Fruit fly (Drosophila melanogaster) whole organism, embryonic: ENCODE results near the gene Polr3E.

Experiments used
- Atf-2 ChIP-seq: fragments of 200-800 bp; sonication (Bioruptor generic); optimal IDR thresholded peaks from 2 replicates; lab custom pipeline; 2016; ENCODE audit warnings: missing biosample characterization, missing genetic modification characterization
- CG10209 ChIP-seq: fragments of 200-800 bp; sonication (Bioruptor generic); optimal IDR thresholded peaks from 3 replicates; lab custom pipeline; 2017; ENCODE audit warnings: missing biosample characterization, mild to moderate bottlenecking, missing genetic modification characterization, missing genetic modification reagents
- CG10274 ChIP-seq: fragments of 200-800 bp; sonication (Bioruptor generic); optimal IDR thresholded peaks from 3 replicates; lab custom pipeline; 2017; ENCODE audit warnings: missing biosample characterization, mild to moderate bottlenecking, missing genetic modification characterization
- CG11695 ChIP-seq: fragments of 200-800 bp; sonication (Bioruptor generic); IDR thresholded peaks from 3 replicates; pipeline ENCODE4 v1.3.6; 2022; ENCODE audit warnings: missing biosample characterization, missing genetic modification characterization
- CG12769 ChIP-seq: fragments of 200-800 bp; sonication (Bioruptor generic); optimal IDR thresholded peaks from 2 replicates; lab custom pipeline; 2019; ENCODE audit warnings: missing biosample characterization, mild to moderate bottlenecking, missing genetic modification characterization, moderate library complexity
- CG14667 ChIP-seq: fragments of 200-800 bp; sonication (Bioruptor generic); IDR thresholded peaks from 2 replicates; pipeline ENCODE4 v1.3.6; 2022; ENCODE audit warnings: missing biosample characterization, missing genetic modification characterization
- CG1529 ChIP-seq: fragments of 200-800 bp; sonication (Bioruptor generic); optimal IDR thresholded peaks from 3 replicates; lab custom pipeline; 2018; ENCODE audit warnings: missing biosample characterization, missing genetic modification characterization
- CG15514 ChIP-seq: fragments of 200-800 bp; sonication (Bioruptor generic); optimal IDR thresholded peaks from 3 replicates; lab custom pipeline; 2017; ENCODE audit warnings: missing biosample characterization, missing genetic modification characterization, mild to moderate bottlenecking, moderate library complexity, missing genetic modification reagents
- CG17186 ChIP-seq: fragments of 200-800 bp; sonication (Bioruptor generic); optimal IDR thresholded peaks from 3 replicates; lab custom pipeline; 2017; ENCODE audit warnings: missing biosample characterization, missing genetic modification reagents, missing genetic modification characterization
- CG17385 ChIP-seq: fragments of 200-800 bp; sonication (Bioruptor generic); optimal IDR thresholded peaks from 3 replicates; lab custom pipeline; 2018; ENCODE audit warnings: missing biosample characterization, mild to moderate bottlenecking, missing genetic modification characterization
- CG18764 ChIP-seq: fragments of 200-800 bp; sonication (Bioruptor generic); optimal IDR thresholded peaks from 3 replicates; lab custom pipeline; 2016; ENCODE audit warnings: missing biosample characterization, missing genetic modification characterization
- CG2875 ChIP-seq: fragments of 200-800 bp; sonication (Bioruptor generic); optimal IDR thresholded peaks from 2 replicates; lab custom pipeline; 2017; ENCODE audit warnings: missing biosample characterization, mild to moderate bottlenecking, missing genetic modification characterization, missing genetic modification reagents
- CG34422 ChIP-seq: fragments of 200-800 bp; sonication (Bioruptor generic); IDR thresholded peaks from 3 replicates; pipeline ENCODE4 v1.3.6; 2022; ENCODE audit warnings: missing biosample characterization, missing genetic modification characterization
- CG4707 ChIP-seq: fragments of 200-800 bp; sonication (Bioruptor generic); optimal IDR thresholded peaks from 2 replicates; lab custom pipeline; 2018; ENCODE audit warnings: missing biosample characterization, mild to moderate bottlenecking, missing genetic modification characterization, moderate library complexity
- CG4854 ChIP-seq: fragments of 200-800 bp; sonication (Bioruptor generic); optimal IDR thresholded peaks from 2 replicates; lab custom pipeline; 2016; ENCODE audit warnings: missing biosample characterization, missing genetic modification characterization, inconsistent platforms
- CG5245 ChIP-seq: fragments of 200-800 bp; sonication (Bioruptor generic); optimal IDR thresholded peaks from 3 replicates; lab custom pipeline; 2016; ENCODE audit warnings: missing biosample characterization, missing genetic modification characterization
- CG8281 ChIP-seq: fragments of 200-800 bp; sonication (Bioruptor generic); optimal IDR thresholded peaks from 2 replicates; lab custom pipeline; 2018; ENCODE audit warnings: missing biosample characterization, mild to moderate bottlenecking, missing genetic modification characterization, moderate library complexity
- CG8765 ChIP-seq: fragments of 200-800 bp; sonication (Bioruptor generic); IDR thresholded peaks from 2 replicates; pipeline ENCODE4 v1.3.6; 2022; ENCODE audit warnings: missing biosample characterization, missing genetic modification characterization
- CG9609 ChIP-seq: fragments of 200-800 bp; sonication (Bioruptor generic); optimal IDR thresholded peaks from 3 replicates; lab custom pipeline; 2016; ENCODE audit warnings: missing biosample characterization, missing genetic modification characterization
- Camta ChIP-seq: fragments of 200-800 bp; sonication (Bioruptor generic); optimal IDR thresholded peaks from 2 replicates; lab custom pipeline; 2016; ENCODE audit warnings: missing biosample characterization, missing genetic modification characterization
- D ChIP-seq, 2 experiments: fragments of 200-800 bp in 1 of 2; fragments of >200 bp in 1 of 2; sonication (Bioruptor generic) in 1 of 2; optimal IDR thresholded peaks; 2 replicates in 1 of 2; 3 replicates in 1 of 2; lab custom pipeline; 2017; ENCODE audit warnings: mild to moderate bottlenecking in 1 of 2, missing biosample characterization in 1 of 2, missing genetic modification characterization in 1 of 2, missing genetic modification reagents in 1 of 2
- D19A ChIP-seq: fragments of 200-800 bp; optimal IDR thresholded peaks from 3 replicates; lab custom pipeline; 2019; ENCODE audit warnings: missing biosample characterization, mild to moderate bottlenecking, missing genetic modification characterization, moderate library complexity
- Eip74EF ChIP-seq, 2 experiments: fragments of 200-800 bp in 1 of 2; fragments of >200 bp in 1 of 2; sonication (Bioruptor generic) in 1 of 2; optimal IDR thresholded peaks; 2 replicates each; lab custom pipeline; 2017 to 2019; ENCODE audit warnings: missing biosample characterization in 2 of 2, missing genetic modification characterization in 2 of 2, mild to moderate bottlenecking in 1 of 2, moderate library complexity in 1 of 2
- H15 ChIP-seq: fragments of 200-800 bp; sonication (Bioruptor generic); IDR thresholded peaks from 3 replicates; pipeline ENCODE4 v1.3.6; 2022; ENCODE audit warnings: missing biosample characterization, missing genetic modification characterization
- Hmr ChIP-seq: fragments of 200-800 bp; sonication (Bioruptor generic); optimal IDR thresholded peaks from 3 replicates; lab custom pipeline; 2017; ENCODE audit warnings: mild to moderate bottlenecking, missing biosample characterization, missing genetic modification reagents, missing genetic modification characterization
- Hr78 ChIP-seq, 2 experiments: fragments of 200-800 bp in 1 of 2; fragments of >200 bp in 1 of 2; sonication (Bioruptor generic) in 1 of 2; optimal IDR thresholded peaks; 2 replicates each; lab custom pipeline; 2017 to 2019; ENCODE audit warnings: missing biosample characterization in 2 of 2, missing genetic modification characterization in 2 of 2, mild to moderate bottlenecking in 1 of 2, moderate library complexity in 1 of 2
- Ptx1 ChIP-seq: fragments of 200-800 bp; sonication (Bioruptor generic); IDR thresholded peaks from 2 replicates; pipeline ENCODE4 v1.3.6; 2022; ENCODE audit warnings: missing biosample characterization, missing genetic modification characterization
- Sox100B ChIP-seq: fragments of 200-800 bp; sonication (Bioruptor generic); optimal IDR thresholded peaks from 3 replicates; lab custom pipeline; 2018; ENCODE audit warnings: missing biosample characterization, mild to moderate bottlenecking, missing genetic modification characterization
- Sox102F ChIP-seq: fragments of 200-800 bp; sonication (Bioruptor generic); optimal IDR thresholded peaks from 2 replicates; lab custom pipeline; 2018; ENCODE audit warnings: missing biosample characterization, mild to moderate bottlenecking, missing genetic modification characterization, moderate library complexity
- ap ChIP-seq: fragments of 200-800 bp; sonication (Bioruptor generic); IDR thresholded peaks from 2 replicates; pipeline ENCODE4 v1.3.6; 2022; ENCODE audit warnings: missing biosample characterization, missing genetic modification characterization
- bbx ChIP-seq: fragments of 200-800 bp; sonication (Bioruptor generic); IDR thresholded peaks from 2 replicates; pipeline ENCODE4 v1.3.6; 2022; ENCODE audit warnings: missing biosample characterization, missing genetic modification characterization; ENCODE audit not compliant: partially characterized antibody
- chm ChIP-seq: fragments of 200-800 bp; sonication (Bioruptor generic); IDR thresholded peaks from 2 replicates; pipeline ENCODE4 v1.3.6; 2022; ENCODE audit warnings: missing biosample characterization, missing genetic modification characterization
- chn ChIP-seq: fragments of 200-800 bp; sonication (Bioruptor generic); optimal IDR thresholded peaks from 2 replicates; lab custom pipeline; 2016; ENCODE audit warnings: missing biosample characterization, missing genetic modification characterization
- disco-r ChIP-seq: fragments of 200-800 bp; sonication (Bioruptor generic); optimal IDR thresholded peaks from 2 replicates; lab custom pipeline; 2016; ENCODE audit warnings: missing biosample characterization, missing genetic modification characterization
- eyg ChIP-seq: fragments of 200-800 bp; sonication (Bioruptor generic); optimal IDR thresholded peaks from 3 replicates; lab custom pipeline; 2016; ENCODE audit warnings: missing biosample characterization, missing genetic modification characterization
- gce ChIP-seq: fragments of 200-800 bp; sonication (Bioruptor generic); IDR thresholded peaks from 3 replicates; pipeline ENCODE4 v1.3.6; 2022; ENCODE audit warnings: missing biosample characterization, missing genetic modification characterization
- gsb ChIP-seq: fragments of 200-800 bp; sonication (Bioruptor generic); IDR thresholded peaks from 2 replicates; pipeline ENCODE4 v1.3.6; 2022; ENCODE audit warnings: missing biosample characterization, missing genetic modification characterization
- ham ChIP-seq: fragments of 200-800 bp; sonication (Bioruptor generic); IDR thresholded peaks from 2 replicates; pipeline ENCODE4 v1.3.6; 2022; ENCODE audit warnings: missing biosample characterization, missing genetic modification characterization
- hkb ChIP-seq, 2 experiments: fragments of 200-800 bp in 1 of 2; fragments of >200 bp in 1 of 2; sonication (Bioruptor generic) in 1 of 2; IDR thresholded peaks in 1 of 2; optimal IDR thresholded peaks in 1 of 2; 2 replicates each; pipeline versions ENCODE4 v1.3.6 to Lab custom; 2017 to 2022; ENCODE audit warnings: missing biosample characterization in 1 of 2, missing genetic modification characterization in 1 of 2
- mam ChIP-seq: fragments of 200-800 bp; sonication (Bioruptor generic); optimal IDR thresholded peaks from 3 replicates; lab custom pipeline; 2016; ENCODE audit warnings: missing biosample characterization, missing genetic modification characterization
- nmo ChIP-seq: fragments of 200-800 bp; sonication (Bioruptor generic); optimal IDR thresholded peaks from 2 replicates; lab custom pipeline; 2018; ENCODE audit warnings: missing biosample characterization, mild to moderate bottlenecking, missing genetic modification characterization, moderate library complexity
- org-1 ChIP-seq: fragments of 200-800 bp; sonication (Bioruptor generic); optimal IDR thresholded peaks from 2 replicates; lab custom pipeline; 2017; ENCODE audit warnings: missing biosample characterization, missing genetic modification characterization
- pan ChIP-seq, 4 experiments: fragments of >200 bp in 3 of 4; fragments of 200-800 bp in 1 of 4; sonication (Bioruptor generic) in 1 of 4; optimal IDR thresholded peaks in 3 of 4; IDR thresholded peaks in 1 of 4; 2 replicates each; pipeline versions ENCODE4 v1.3.6 to Lab custom; 2017 to 2022; ENCODE audit warnings: missing biosample characterization in 2 of 4, missing genetic modification characterization in 2 of 4, mixed read lengths in 1 of 4
- pho ChIP-seq: fragments of 200-800 bp; sonication (Bioruptor generic); optimal IDR thresholded peaks from 2 replicates; lab custom pipeline; 2016; ENCODE audit warnings: missing biosample characterization, missing genetic modification characterization
- schlank ChIP-seq: fragments of 200-800 bp; sonication (Bioruptor generic); optimal IDR thresholded peaks from 2 replicates; lab custom pipeline; 2018; ENCODE audit warnings: missing biosample characterization, mild to moderate bottlenecking, missing genetic modification characterization
- sd ChIP-seq: fragments of 200-800 bp; sonication (Bioruptor generic); optimal IDR thresholded peaks from 3 replicates; lab custom pipeline; 2018; ENCODE audit warnings: missing biosample characterization, mild to moderate bottlenecking, missing genetic modification characterization, moderate library complexity
- sna ChIP-seq: fragments of 200-800 bp; sonication (Bioruptor generic); IDR thresholded peaks from 2 replicates; pipeline ENCODE4 v1.3.6; 2022; ENCODE audit warnings: missing biosample characterization, missing genetic modification characterization; ENCODE audit not compliant: partially characterized antibody
- wdn ChIP-seq: fragments of 200-800 bp; sonication (Bioruptor generic); IDR thresholded peaks from 2 replicates; pipeline ENCODE4 v1.3.6; 2022; ENCODE audit warnings: missing biosample characterization, missing genetic modification characterization

Polr3E gene

DNA sequence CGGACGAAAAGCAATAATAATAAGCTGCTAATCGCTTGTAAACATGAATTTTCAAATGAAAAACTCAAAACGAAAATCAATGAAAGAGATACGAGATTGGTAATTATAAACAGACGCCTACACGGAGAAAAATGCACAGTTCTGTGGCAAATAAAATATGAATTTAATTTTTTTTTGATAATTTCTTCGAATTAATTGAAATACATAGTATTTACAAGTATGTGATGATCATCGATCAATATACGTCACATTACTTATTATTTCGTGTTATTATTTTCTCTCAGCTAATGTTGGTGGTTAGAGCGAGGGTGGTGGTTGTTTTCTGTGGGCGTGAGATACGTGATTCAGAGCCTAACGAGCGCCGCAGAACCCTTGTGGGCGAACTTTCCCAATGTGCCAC lies 22.1 kb downstream of the Polr3E start (continued):
- TF ChIP-seq schlank: no peak
- TF ChIP-seq CG34422 (GFP tag; lab: Robert Waterston, UW): peak; percentile 77
- TF ChIP-seq CG8765: no peak
- TF ChIP-seq eyg: no peak
- peak; percentile 65 for TF ChIP-seq Camta
- peak; percentile 65; the same call in 1 of the 3 replicates for TF ChIP-seq H15
- peak; percentile 55 for TF ChIP-seq chm (GFP tag; lab: Robert Waterston, UW)
- TF ChIP-seq pan (optimal IDR thresholded peaks at IDR 0.05; lab: Kevin White, UChicago): no peak
- TF ChIP-seq pan (GFP tag; optimal IDR thresholded peaks at IDR 0.05 in 1 of 2, IDR thresholded peaks at IDR 0.05 in 1 of 2): peak in 1 of 2 experiments; percentile 82
- TF ChIP-seq Hmr (GFP tag; lab: Kevin White, UChicago): peak; percentile 57
- no peak for TF ChIP-seq CG10274 (GFP tag; lab: Kevin White, UChicago)
- TF ChIP-seq org-1: peak; percentile 79
- TF ChIP-seq Sox100B (GFP tag; lab: Kevin White, UChicago): peak; percentile 77
- TF ChIP-seq CG4707 (GFP tag; lab: Kevin White, UChicago): peak; percentile 50
- TF ChIP-seq Hr78 (GFP tag; optimal IDR thresholded peaks at IDR 0.05; lab: Kevin White, UChicago): peak in 1 of 2 experiments; percentile 45
- TF ChIP-seq gsb: no peak
- peak; percentile 59 for TF ChIP-seq CG15514 (GFP tag; lab: Kevin White, UChicago)
- TF ChIP-seq chn: peak; percentile 55
- peak; percentile 62 for TF ChIP-seq CG18764 (GFP tag; lab: Kevin White, UChicago)
- TF ChIP-seq CG5245 (GFP tag; lab: Kevin White, UChicago): peak; percentile 68
- peak; percentile 66 for TF ChIP-seq CG10209 (GFP tag; lab: Kevin White, UChicago)
- peak; percentile 56 for TF ChIP-seq CG12769 (tag; lab: Kevin White, UChicago)
- TF ChIP-seq CG2875 (GFP tag; lab: Kevin White, UChicago): peak; percentile 56
- TF ChIP-seq ap (GFP tag; lab: Robert Waterston, UW): peak; percentile 69; the same call in 1 of the 2 replicates
- TF ChIP-seq disco-r (GFP tag; lab: Kevin White, UChicago): no peak
- TF ChIP-seq Ptx1 (GFP tag; lab: Robert Waterston, UW): peak; percentile 83
- peak; percentile 36 for TF ChIP-seq CG4854 (GFP tag; lab: Kevin White, UChicago)
- no peak for TF ChIP-seq CG14667
- TF ChIP-seq pho: peak; percentile 61
- no peak for TF ChIP-seq CG17186 (GFP tag; lab: Kevin White, UChicago)
- TF ChIP-seq D19A (tag; lab: Kevin White, UChicago): peak; percentile 70
- TF ChIP-seq Atf-2 (GFP tag; lab: Kevin White, UChicago): peak; percentile 58
- TF ChIP-seq wdn (GFP tag; lab: Robert Waterston, UW): no peak
- peak; percentile 76 for TF ChIP-seq CG17385 (GFP tag; lab: Kevin White, UChicago)
- peak; percentile 63 for TF ChIP-seq CG1529
- TF ChIP-seq CG9609 (GFP tag; lab: Kevin White, UChicago): peak; percentile 54
- TF ChIP-seq sna (GFP tag; lab: Robert Waterston, UW): no peak
- TF ChIP-seq ham: no peak
- peak; percentile 46 for TF ChIP-seq CG8281 (tag; lab: Kevin White, UChicago)
- peak; percentile 49 for TF ChIP-seq mam (GFP tag; lab: Kevin White, UChicago)
- no peak for TF ChIP-seq bbx (GFP tag; lab: Robert Waterston, UW)
- peak; percentile 81 for TF ChIP-seq nmo (GFP tag; lab: Kevin White, UChicago)
- TF ChIP-seq Eip74EF (GFP tag; optimal IDR thresholded peaks at IDR 0.05; lab: Kevin White, UChicago): peak in 1 of 2 experiments; percentile 61
- peak; percentile 90 for TF ChIP-seq Sox102F (GFP tag; lab: Kevin White, UChicago)
- TF ChIP-seq sd (tag; lab: Kevin White, UChicago): peak; percentile 3
- peak; percentile 79; the same call in 1 of the 3 replicates for TF ChIP-seq gce
- no peak for TF ChIP-seq D (optimal IDR thresholded peaks at IDR 0.05; lab: Kevin White, UChicago)
- TF ChIP-seq D (GFP tag; optimal IDR thresholded peaks at IDR 0.05; lab: Kevin White, UChicago): peak; percentile 68
- TF ChIP-seq CG11695: peak; percentile 81
- no peak for TF ChIP-seq hkb (optimal IDR thresholded peaks at IDR 0.05; lab: Kevin White, UChicago)
- TF ChIP-seq hkb (GFP tag; IDR thresholded peaks at IDR 0.05; lab: Robert Waterston, UW): peak; percentile 89
